Fruit fly (Drosophila melanogaster): ENCODE data around the gene GAA1.

The GAA1 gene

DNA sequence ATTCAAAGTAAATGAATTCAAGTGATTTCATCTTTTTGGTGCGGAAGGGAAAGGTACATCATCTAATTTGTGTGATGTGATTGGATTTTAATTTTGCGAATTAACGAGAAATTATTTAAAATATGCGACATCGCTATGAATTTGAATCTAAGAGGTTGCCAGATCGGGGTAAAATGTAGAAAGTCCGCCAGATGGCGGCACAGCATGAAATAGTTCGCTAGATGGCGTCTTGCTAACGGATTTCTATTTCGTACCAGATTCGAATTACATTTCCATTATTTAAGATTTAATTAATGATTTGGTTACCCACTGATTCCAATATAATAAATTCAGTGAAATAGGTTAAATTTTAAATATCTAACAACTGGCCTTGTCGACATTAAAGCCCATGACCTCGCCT lies 10.2 kb upstream of the GAA1 start (continued):
- no peak for TF ChIP-seq Spps (tag; optimal IDR thresholded peaks at IDR 0.05)
- TF ChIP-seq CG2712 (tag; optimal IDR thresholded peaks at IDR 0.05), result peak; percentile 46
- peak; percentile 15 for TF ChIP-seq Camta (GFP tag; optimal IDR thresholded peaks at IDR 0.05)
- peak; percentile 83 for TF ChIP-seq sd (tag; optimal IDR thresholded peaks at IDR 0.05)
- 0 out of 3 replicates have a peak, but pooled peaks have one; percentile 32 for TF ChIP-seq otp (GFP tag; IDR thresholded peaks at IDR 0.05)
- TF ChIP-seq croc (GFP tag; conservative IDR thresholded peaks at IDR 0.05), result peak; percentile 25; the same call in 1 of the 3 replicates
- no peak for TF ChIP-seq tgo (GFP tag; IDR thresholded peaks at IDR 0.05)
- no peak for TF ChIP-seq usp (GFP tag; optimal IDR thresholded peaks at IDR 0.05)
- TF ChIP-seq sqz (GFP tag; optimal IDR thresholded peaks at IDR 0.05), result no peak
- TF ChIP-seq gce (GFP tag; IDR thresholded peaks at IDR 0.05), result no peak
- peak; percentile 6 for TF ChIP-seq CG9609 (GFP tag; optimal IDR thresholded peaks at IDR 0.05)
- TF ChIP-seq CG10321 (GFP tag; IDR thresholded peaks at IDR 0.05), result no peak
- no peak for TF ChIP-seq ac (GFP tag; optimal IDR thresholded peaks at IDR 0.05)
- no peak for TF ChIP-seq Asciz (GFP tag; optimal IDR thresholded peaks at IDR 0.05)
- no peak for TF ChIP-seq Poxn (GFP tag; IDR thresholded peaks at IDR 0.05)
- no peak for TF ChIP-seq lov (optimal IDR thresholded peaks at IDR 0.05)
- TF ChIP-seq lov (GFP tag; IDR thresholded peaks at IDR 0.05), result no peak
- no peak for TF ChIP-seq CG7987 (GFP tag; optimal IDR thresholded peaks at IDR 0.05)
- TF ChIP-seq ewg (GFP tag; optimal IDR thresholded peaks at IDR 0.05), result peak; percentile 20
- TF ChIP-seq NC2β (GFP tag; optimal IDR thresholded peaks at IDR 0.05), result peak; percentile 33
- no peak for TF ChIP-seq Dad (GFP tag; optimal IDR thresholded peaks at IDR 0.05)
- TF ChIP-seq CG1603 (tag; optimal IDR thresholded peaks at IDR 0.05), result peak; percentile 77
- TF ChIP-seq CG14860 (GFP tag; IDR thresholded peaks at IDR 0.05; ENCODE audit: partially characterized antibody), result no peak
- no peak for TF ChIP-seq disco-r (GFP tag; optimal IDR thresholded peaks at IDR 0.05)
- 0 out of 3 replicates have a peak, but pooled peaks have one; percentile 18 for TF ChIP-seq CG34422 (GFP tag; IDR thresholded peaks at IDR 0.05)
- 0 out of 2 replicates have a peak, but pooled peaks have one; percentile 23 for TF ChIP-seq CG14667 (GFP tag; IDR thresholded peaks at IDR 0.05)
- no peak for TF ChIP-seq Nf-YA (GFP tag; IDR thresholded peaks at IDR 0.05)
- TF ChIP-seq CG3407 (GFP tag; optimal IDR thresholded peaks at IDR 0.05), result no peak
- TF ChIP-seq dpn (GFP tag; optimal IDR thresholded peaks at IDR 0.05), result peak; percentile 37 to 59
- peak; percentile 66 for TF ChIP-seq Xbp1 (GFP tag; optimal IDR thresholded peaks at IDR 0.05)
- TF ChIP-seq Dip3 (GFP tag; optimal IDR thresholded peaks at IDR 0.05), result peak; percentile 21
- TF ChIP-seq unc-4 (GFP tag; IDR thresholded peaks at IDR 0.05; ENCODE audit: partially characterized antibody), result no peak
- peak; percentile 8 for TF ChIP-seq CG17568 (GFP tag; optimal IDR thresholded peaks at IDR 0.05)
- TF ChIP-seq CG4360 (GFP tag; IDR thresholded peaks at IDR 0.05), result no peak
- TF ChIP-seq CG11696 (GFP tag; IDR thresholded peaks at IDR 0.05), result no peak
- TF ChIP-seq da (GFP tag; optimal IDR thresholded peaks at IDR 0.05), result peak; percentile 17
- no peak for TF ChIP-seq nerfin-1 (tag; optimal IDR thresholded peaks at IDR 0.05)
- no peak for TF ChIP-seq CG13296 (GFP tag; optimal IDR thresholded peaks at IDR 0.05)
- TF ChIP-seq phol (tag; optimal IDR thresholded peaks at IDR 0.05), result peak; percentile 58
- peak; percentile 56 for TF ChIP-seq MTF-1 (GFP tag; optimal IDR thresholded peaks at IDR 0.05; ENCODE audit: borderline replicate concordance)
- TF ChIP-seq CG17802 (tag; optimal IDR thresholded peaks at IDR 0.05), result no peak
- peak; percentile 25 for TF ChIP-seq Mes4 (GFP tag; optimal IDR thresholded peaks at IDR 0.05)
- peak; percentile 61 for TF ChIP-seq stwl (tag; optimal IDR thresholded peaks at IDR 0.05)
- TF ChIP-seq E2f1 (GFP tag; IDR thresholded peaks at IDR 0.05), result peak; percentile 37; the same call in 1 of the 2 replicates
- no peak for TF ChIP-seq CG3995 (GFP tag; optimal IDR thresholded peaks at IDR 0.05)
- peak; percentile 16 for TF ChIP-seq maf-S (GFP tag; optimal IDR thresholded peaks at IDR 0.05)
- TF ChIP-seq CG11723 (GFP tag; optimal IDR thresholded peaks at IDR 0.05), result no peak
- no peak for TF ChIP-seq crp (GFP tag; optimal IDR thresholded peaks at IDR 0.05)

Data from whole organism, embryonic.